Fruit fly (Drosophila melanogaster) S2 (cell line): ENCODE data around the gene CG43800.
A peak's percentile ranks its signal among the peaks of the same experiment; 100 is the strongest.

ENCODE experiments used
- CG8478 ChIP-seq: fragments of >200 bp; optimal IDR thresholded peaks from 2 replicates; lab custom pipeline; 2018
- CTCF ChIP-seq, 2 experiments: fragments of >200 bp; optimal IDR thresholded peaks; 2 replicates each; lab custom pipeline; 2018

The CG43800 gene

DNA sequence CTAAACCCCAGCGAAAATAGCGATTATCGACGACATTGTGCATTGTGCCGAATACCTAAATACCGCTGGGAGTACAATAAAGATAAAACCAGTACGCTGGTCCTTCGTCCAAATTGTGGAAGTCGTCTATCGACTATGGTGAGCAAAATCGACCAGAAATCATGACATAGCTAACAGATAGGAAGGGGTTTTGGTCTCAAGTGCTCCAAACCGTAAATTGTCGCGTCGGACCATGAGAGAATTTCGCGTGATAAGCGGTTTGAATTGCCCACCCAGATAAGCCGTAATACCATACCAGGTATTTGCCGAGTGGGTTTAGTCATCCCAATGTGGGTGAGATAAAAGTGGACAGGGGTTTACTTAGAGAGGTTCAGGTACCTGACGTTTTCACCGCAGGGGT, 14.7 kb downstream of the CG43800 start:
- TF ChIP-seq CTCF (optimal IDR thresholded peaks at IDR 0.05; lab: Kevin White, UChicago): no peak
- no peak for TF ChIP-seq CG8478

DNA sequence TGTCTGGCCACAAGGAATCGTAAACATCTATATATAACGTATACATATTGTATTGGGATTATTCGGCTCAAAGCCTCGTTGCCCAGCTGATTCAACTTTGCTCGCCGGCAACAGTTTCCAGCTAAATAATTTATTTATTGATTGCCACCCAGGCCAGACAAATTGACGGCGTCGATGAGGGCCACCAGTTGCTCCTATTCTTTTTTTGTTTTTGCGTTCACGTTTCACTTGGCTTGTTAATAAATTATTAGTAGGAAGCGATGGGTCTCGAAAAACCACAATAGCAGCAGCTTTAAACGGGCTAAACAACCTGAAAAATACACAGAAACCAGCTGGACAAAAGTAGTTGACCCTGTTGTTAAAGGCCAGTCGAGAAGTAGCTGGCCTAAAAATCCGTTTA, 15.6 kb downstream of the CG43800 start:
- TF ChIP-seq CTCF (optimal IDR thresholded peaks at IDR 0.05; lab: Kevin White, UChicago): no peak
- no peak for TF ChIP-seq CG8478

DNA sequence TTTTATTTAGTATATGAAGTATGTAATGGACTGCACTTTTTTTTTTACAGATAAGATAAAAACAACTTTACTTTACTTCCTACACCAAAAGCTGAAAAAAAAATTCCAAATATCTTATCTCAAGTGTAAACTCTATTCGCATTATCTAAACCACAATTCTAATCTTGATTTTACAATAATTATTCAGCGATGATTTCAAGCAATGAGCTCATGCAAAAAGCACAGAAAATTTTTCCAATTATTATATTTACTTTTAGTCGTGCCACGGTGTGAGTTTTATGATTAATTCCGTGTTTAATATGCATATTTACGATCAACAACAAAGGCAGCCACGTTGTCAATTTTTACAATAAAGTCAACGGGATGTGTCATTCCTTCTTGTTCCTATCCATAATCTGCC, 16.3 kb downstream of the CG43800 start:
- TF ChIP-seq CTCF (optimal IDR thresholded peaks at IDR 0.05; lab: Kevin White, UChicago) (no peak), CG8478 (no peak)

DNA sequence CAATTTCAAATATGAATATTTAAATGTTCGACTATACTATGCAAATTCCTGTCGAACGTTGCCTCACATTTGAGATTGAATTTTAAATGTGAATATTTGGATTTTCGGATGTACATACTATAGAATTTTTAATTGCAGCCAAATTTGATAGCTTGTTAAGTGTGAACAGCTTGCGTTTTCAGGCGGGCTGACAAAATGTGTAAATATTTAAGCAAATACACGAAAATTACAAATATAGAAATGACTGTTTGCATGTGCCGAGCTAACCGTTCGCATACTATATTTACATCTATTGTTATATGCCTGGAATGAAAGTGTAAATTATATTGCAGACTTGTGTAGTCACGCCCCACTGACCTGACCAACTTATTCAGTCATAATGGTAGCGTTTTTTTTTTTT, 17.0 kb downstream of the CG43800 start:
- TF ChIP-seq CG8478: no peak
- TF ChIP-seq CTCF (optimal IDR thresholded peaks at IDR 0.05; lab: Kevin White, UChicago): no peak

DNA sequence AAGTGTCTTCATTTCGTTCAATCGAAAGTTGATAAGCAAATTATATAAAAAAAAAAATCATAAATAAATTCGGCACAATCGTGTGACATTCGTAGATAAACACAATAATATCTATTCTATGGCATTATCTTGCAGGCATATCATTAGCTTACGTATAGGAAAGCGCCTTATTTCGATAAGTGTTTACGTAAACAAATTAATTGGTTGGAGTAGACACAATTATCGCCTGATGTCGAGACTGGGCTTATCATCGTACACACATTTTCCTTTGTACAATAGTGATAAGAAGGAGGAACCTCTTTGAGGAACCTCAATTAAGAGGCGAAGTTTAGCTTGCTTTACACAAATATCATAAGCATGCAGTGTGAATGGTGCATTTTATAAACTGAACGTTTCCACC, 17.7 kb downstream of the CG43800 start:
- TF ChIP-seq CG8478 (no peak), CTCF (optimal IDR thresholded peaks at IDR 0.05; lab: Kevin White, UChicago) (no peak)

DNA sequence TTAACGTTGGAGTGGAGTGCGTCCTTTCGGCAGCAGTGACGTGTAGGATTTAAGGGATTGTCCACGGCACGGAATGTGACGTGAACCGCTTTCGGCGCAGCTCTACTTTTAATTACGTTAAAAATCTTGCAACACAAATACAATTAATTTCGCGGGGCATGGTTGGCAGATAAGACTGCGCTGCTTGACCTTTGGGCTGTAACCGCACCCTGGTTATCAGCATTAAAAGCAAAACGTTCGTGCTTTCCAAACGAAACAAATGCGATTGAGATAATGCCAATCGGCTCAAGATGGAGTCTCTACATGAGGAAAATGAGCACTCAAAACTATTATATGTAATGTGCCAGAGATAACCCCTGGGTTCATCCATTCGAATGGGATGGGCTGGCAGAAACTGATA, 19.1 kb downstream of the CG43800 start:
- no peak for TF ChIP-seq CTCF (optimal IDR thresholded peaks at IDR 0.05; lab: Kevin White, UChicago)
- no peak for TF ChIP-seq CG8478

DNA sequence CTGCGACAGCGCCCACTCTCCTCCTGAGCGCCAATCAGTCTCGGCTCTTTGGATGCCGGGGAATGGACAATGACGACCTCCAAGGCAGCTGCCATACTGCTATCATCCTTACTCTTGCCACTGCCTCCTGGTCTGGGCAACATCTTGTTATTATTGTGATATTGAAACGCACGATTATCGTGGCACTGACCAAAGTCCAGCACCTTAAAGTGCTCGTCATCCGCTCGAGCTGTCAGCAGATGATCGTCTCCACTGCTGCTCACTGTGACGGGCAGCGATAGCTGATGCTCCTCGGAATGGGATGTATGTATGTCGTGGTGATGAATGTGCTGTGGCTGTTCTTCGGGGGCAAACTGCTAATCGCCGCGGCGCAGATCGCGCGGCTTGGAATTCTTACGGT, 25.0 kb downstream of the CG43800 start:
- TF ChIP-seq CTCF (optimal IDR thresholded peaks at IDR 0.05; lab: Kevin White, UChicago) (no peak), CG8478 (no peak)

DNA sequence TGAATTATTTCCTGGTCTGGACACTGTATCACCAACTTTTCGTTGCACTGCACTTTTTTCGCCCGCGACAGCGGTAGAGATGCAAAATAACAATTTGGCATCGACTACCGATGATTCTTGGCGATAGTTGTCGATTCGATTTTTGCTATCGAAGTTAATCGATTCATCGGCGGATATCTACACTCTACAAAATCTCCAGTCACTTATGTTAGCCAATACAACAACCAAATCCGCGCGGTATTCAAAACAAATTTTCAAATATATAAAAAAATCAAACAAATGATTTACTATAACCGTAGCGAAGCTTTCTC, 28.5 kb downstream of the CG43800 start, which contains the start of gene CG4502:
Gene CG4502, minus strand, starts transcription at position 93 of the 311 bp plus-strand sequence.
- peak; percentile 11 to 47 for TF ChIP-seq CTCF (optimal IDR thresholded peaks at IDR 0.05; lab: Kevin White, UChicago)
- no peak for TF ChIP-seq CG8478

DNA sequence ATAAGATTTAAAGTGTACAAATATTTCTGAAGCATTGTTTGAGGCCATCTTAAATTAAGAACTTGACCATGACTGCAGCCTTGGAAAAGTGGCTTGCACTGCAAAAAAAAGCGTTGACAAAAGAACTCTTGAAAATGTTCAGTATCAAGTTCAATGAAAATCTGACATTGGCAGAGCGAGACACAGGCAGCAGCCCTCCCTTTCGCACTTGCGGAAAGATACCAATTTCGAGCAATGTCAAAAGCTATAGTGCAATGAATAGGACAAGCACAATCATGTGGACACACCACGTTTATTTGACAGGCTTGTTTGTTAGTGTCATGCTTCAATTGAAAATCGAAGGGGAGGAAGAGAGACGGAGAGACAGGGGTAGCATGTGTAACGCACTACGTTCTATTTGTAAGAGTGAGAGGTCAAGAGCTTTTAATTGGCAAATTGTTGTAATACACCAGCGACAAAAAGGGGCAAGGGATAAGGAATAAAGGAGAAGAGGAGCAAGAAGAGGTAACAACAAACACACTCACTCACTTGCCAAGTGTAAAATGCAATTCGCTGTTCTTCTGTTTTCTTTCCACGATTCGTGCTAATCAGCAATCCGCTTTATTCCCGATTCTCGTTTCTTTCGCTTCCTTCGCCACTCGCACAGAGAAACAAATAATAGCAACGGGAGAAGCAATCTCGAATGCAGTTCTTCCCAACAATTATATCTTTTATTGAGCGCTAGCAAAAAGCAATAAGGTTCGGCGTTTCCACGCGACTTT, 29.0 kb downstream of the CG43800 start:
- TF ChIP-seq CTCF (optimal IDR thresholded peaks at IDR 0.05; lab: Kevin White, UChicago): no peak
- no peak for TF ChIP-seq CG8478

DNA sequence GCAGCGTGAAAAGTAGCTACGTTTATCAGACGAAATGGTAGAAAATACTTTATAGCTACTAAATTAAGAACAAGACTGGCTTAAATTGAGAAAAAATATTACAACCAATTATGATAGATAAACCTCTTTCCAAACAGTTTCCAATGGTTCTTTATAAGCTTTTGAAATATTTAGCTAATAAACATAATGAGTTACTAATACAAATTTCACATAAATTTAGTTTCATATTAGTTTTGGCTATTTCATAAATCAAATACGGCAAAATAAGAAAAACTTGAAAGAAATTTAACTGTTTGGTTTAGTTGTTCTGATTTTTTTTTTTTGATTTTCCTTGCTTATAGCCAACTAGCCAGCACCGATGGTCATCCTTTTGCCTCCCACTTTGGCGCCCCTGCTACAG, 32.4 kb downstream of the CG43800 start:
- no peak for TF ChIP-seq CTCF (optimal IDR thresholded peaks at IDR 0.05; lab: Kevin White, UChicago)
- TF ChIP-seq CG8478: no peak

DNA sequence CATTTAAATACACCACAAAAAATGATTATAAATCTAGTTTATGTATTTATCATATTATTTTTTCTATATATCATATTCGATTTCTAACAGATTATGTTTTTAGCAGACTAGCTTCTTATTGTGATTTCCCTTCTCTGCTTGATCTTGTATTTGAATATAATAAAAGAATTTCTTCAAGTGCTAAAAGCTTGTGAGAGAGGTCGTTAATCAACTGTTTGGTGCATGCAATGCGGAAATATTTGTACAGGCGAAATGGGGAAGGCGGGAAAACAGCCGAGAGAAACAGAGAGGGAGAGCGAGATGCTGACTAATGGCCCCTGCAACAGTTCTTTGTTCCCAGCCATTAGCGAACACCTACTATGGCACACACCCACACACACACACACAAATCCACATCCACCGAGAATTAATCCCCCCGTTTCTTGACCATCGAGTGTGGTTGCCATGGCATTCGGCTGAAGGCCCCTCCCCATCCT, 32.9 kb downstream of the CG43800 start:
- TF ChIP-seq CG8478: no peak
- TF ChIP-seq CTCF (optimal IDR thresholded peaks at IDR 0.05; lab: Kevin White, UChicago): no peak

DNA sequence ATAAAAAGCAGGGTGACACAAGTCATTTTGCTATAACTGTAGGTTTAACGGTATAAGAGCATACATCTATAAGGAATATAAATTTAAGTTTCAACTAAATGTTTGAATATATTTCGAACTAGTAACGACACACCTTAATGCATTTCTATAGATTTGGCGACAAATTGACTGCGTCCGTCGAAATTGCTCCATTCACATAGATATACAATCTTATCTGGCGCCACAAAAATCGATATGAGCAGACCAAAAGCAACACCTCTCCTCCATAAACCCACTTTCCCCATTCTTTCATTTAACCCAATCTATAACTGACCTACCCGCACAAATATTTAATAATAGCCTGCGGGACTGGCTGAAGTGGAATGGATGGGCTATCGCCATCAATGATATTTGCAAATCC, 34.0 kb downstream of the CG43800 start:
- TF ChIP-seq CG8478 (no peak), CTCF (optimal IDR thresholded peaks at IDR 0.05; lab: Kevin White, UChicago) (no peak)

DNA sequence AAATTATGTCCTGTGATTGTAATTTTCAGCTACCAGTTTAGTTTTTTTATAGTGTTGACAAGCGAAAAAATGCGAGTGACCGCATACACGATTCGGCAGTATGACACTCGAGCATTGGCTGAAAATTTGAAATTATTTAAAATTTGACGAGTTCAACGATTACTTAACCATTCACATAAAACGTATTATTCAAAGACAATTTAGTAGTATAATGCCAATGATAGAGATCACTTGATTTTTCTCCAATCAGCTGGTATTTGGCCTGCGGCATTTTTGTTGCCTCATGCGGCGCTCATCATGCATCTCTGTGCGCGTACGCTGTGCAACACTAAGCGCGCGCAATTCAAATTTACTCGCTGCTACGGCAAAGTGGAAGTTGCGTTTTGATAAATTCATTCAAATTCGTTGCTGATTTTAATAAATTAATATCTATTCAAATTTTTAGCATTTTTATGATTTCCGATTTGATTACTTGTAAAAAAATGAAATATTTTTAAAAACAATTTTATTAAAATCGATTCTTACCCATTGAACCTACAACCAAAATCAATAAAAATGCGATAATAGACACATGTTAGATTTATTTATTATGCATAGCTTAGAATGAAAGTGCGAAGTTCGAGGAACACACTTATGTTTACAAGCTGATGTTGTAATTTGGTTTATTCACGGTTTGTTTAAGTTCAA, 38.1 kb downstream of the CG43800 start, which contains the start of gene CG4497:
Gene CG4497, minus strand, starts transcription at position 238 of the 687 bp plus-strand sequence.
- peak in 1 of 2 experiments; percentile 5 for TF ChIP-seq CTCF (optimal IDR thresholded peaks at IDR 0.05; lab: Kevin White, UChicago)
- no peak for TF ChIP-seq CG8478

DNA sequence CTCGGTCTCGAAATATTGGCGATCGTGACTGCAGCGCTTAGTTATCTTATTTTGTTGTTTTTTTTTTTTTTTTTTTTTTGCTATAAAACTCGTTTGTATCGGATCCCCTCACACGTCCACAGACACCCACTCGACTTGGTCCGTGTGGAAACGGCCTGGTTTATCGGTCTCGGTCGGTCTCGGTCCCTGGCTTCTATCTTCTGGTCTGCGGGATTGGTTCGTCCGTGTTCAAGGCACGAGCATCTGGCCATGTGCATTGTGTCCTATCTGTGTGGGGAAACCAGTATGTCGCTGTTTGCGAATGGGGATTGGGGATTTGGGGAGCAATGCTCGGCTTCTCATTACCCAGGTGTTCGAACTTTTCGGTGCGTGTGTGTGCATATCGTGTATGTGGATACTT, 42.9 kb downstream of the CG43800 start, which contains the start of gene CG4496:
Gene CG4496, minus strand, starts transcription at position 337 of the 400 bp plus-strand sequence.
- TF ChIP-seq CG8478: no peak
- TF ChIP-seq CTCF (optimal IDR thresholded peaks at IDR 0.05; lab: Kevin White, UChicago): no peak

DNA sequence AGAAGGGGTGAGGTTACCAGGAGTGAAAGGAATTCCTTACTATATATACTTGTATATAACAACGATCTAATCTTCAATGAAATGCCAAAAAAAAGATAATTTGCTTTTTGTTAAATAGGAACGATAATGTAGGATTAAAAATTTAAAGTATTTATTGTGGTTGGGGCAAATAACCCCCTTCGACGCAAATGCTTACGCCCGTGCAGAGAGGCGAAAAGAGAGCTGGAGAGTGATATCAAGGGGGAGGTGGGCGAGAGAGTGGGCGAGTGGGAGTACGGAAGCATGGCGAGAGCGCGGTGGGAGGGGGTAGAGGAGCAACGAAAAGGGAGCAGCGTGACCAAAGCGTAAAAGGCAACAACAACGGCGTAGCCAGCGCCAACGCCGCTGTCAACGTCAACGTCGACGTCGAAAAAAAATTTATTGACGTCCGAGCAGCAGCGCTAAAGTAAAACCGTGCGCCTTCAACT, 44.0 kb downstream of the CG43800 start:
- TF ChIP-seq CTCF (optimal IDR thresholded peaks at IDR 0.05; lab: Kevin White, UChicago) (no peak), CG8478 (no peak)

DNA sequence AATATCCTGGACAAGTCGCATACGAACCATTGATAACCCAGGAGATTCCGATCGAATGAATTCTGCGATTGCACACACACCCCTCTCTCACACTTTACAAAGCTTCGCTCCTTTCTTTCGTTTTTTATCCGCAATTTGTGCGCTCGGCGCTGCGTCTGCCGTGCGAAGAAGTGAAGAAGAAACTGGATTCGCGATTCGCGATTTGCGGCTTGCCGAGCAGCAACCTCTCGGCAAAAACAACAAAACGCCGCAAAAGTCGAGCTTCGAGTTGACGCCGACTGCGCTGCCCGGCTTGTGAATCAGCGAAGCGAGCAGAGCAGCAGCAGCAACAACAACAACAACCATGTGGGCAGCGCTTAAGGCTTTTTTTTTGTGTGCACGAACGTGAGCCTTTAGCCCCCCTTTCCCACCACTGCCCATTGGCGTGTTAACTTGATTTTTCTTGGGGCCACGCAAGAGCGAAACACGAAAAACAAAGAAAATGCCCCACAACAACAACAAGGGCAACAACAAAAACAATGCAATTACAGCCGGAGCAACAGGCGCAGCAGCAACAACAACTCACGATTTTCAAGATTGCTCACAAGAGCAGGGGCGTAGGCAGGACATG, 44.6 kb downstream of the CG43800 start:
- TF ChIP-seq CTCF (optimal IDR thresholded peaks at IDR 0.05; lab: Kevin White, UChicago): no peak
- TF ChIP-seq CG8478: no peak
